Fruit fly (Drosophila melanogaster): ENCODE results near the gene Gip.

The Gip gene

DNA sequence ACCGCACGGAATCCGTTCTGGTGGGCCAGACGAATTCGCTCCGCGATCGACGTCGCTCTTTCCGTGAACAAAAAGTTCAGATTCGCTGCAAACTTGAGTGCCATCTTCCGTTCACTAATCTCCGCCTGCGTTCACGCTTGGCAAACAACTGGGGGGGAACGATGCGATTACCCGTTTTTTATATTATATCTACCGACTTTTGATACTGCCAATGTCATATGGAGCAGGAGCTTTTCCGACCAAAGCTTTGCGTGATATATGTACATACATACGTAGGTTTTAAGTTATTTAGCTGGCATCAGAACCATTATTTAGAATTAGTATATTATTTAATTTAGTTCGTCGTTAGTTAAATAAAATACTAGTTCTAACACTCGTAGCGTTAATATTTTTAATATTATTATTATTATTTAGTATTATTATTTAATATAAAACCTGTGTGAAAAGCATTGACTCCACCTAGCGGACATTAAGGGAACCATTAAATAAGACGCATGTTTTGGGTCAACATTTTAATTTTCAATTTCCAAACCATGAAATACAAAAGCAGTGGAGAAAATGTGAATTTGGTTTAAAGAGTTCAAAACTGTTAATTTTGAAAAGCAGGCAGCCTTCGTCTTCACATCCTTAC, at the start of gene Gip:
Gip (minus strand) TSS at position 214 of the 631 bp plus-strand sequence.
- TF ChIP-seq noc (tag; optimal IDR thresholded peaks at IDR 0.05) = peak; percentile 62

DNA sequence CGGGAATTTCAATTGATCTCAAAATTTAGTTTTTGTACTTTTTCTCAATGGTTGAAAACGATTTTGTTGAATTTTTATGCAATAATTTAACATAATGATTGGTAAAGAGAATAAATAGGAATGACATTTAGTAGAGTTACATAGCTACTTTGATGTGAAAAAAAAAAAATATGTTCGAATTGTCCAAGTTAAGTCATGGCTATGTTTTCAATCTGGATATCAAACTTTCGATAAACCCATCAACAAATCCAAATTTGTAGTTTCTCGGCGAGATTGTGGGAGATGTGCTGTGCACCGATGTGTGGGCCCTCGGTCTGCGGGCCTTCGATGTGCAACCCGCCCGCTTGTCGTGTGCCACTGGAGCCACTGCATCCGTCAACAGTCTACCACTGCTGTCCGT, 45.5 kb upstream of the Gip start, which contains the start of the genes CG32686 and CG2898:
CG32686 (minus strand) TSS at position 101 of the 400 bp plus-strand sequence.
CG2898 (plus strand) TSS at position 159 of the 400 bp plus-strand sequence.
- no peak for TF ChIP-seq noc (tag; optimal IDR thresholded peaks at IDR 0.05)

dm6 chrX:10370201-10371038, 40.7 kb upstream of the Gip start:
- TF ChIP-seq noc (tag; optimal IDR thresholded peaks at IDR 0.05) = peak; percentile 25

DNA sequence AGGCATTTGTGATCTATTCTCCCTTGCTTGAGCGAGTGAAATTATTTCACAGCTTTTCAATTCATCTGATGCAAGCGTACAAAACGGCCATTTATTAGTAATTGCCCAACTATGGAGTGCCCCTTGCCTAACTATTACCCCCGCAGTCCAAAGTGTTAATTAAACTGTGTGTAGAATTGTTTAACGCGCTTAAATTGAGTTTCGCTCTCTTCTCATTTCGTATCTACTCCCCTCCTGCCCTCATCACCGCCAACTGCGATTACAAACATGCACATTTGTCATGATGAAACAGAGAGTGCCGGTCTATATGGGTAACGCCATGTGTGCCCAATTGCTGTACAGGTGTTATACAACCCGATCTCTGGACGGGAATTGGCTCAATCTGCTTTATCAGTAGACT, 40.1 kb upstream of the Gip start:
- TF ChIP-seq noc (tag; optimal IDR thresholded peaks at IDR 0.05) = no peak

dm6 chrX:10369315-10369714, 39.6 kb upstream of the Gip start:
- no peak for TF ChIP-seq noc (tag; optimal IDR thresholded peaks at IDR 0.05)

- TF ChIP-seq noc (tag; optimal IDR thresholded peaks at IDR 0.05) = no peak
Measured at dm6 chrX:10367801-10368203, 38.1 kb upstream of the Gip start, which contains the start of gene CG17841. CG17841 (plus strand) TSS chrX:10368052.

DNA sequence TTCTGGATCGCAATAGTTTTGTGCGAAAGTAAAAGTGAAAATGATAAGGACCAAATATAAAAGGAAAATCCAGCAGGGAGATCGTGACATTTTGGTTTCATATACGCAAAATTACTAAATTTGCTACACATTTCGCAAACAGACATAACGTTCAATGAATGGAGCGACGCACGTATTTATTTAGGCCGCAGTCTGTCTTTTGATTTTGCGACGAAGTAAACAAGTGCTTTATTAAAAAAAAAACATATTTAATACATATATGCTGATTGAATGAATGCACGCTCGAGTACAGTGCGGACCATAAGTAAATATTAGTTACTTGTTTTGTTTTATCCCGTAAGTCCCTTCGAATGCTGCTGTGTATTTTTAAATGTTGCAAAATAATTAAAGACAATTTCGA, 37.7 kb upstream of the Gip start, which contains the start of gene CG32679:
CG32679 (minus strand) TSS at position 101 of the 400 bp plus-strand sequence.
- no peak for TF ChIP-seq noc (tag; optimal IDR thresholded peaks at IDR 0.05)

DNA sequence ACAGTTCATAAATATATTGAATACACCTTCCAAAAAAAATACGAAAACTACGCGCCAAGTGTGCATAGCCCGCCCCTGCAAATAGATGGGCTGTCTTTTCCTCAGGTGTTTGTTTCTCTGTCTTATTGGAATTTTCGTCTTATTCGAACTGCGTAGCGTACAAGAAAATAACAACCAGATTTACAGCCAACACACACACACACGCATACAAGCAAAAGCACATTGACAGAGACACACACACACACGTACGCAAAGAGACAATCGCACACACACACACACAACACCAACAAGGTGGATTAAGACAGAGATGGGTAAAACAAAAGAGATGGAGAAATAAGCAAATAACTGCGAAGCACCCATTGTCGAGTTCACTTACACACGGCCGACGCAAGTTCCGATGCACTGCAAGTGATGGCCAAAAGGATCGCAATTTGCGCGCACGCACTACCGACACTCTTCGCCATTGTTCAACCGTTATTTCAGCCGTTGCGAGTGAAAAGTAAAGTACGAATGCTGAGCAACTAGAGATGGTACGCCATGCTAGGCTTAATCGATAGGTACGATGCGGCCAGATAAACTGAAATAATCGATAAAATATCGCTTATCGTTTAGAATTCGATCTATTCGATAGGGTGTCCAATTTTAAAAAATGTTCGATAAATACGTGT, 36.2 kb upstream of the Gip start:
- peak; percentile 46 for TF ChIP-seq noc (tag; optimal IDR thresholded peaks at IDR 0.05)

dm6 chrX:10364556-10365227, 35.0 kb upstream of the Gip start:
- TF ChIP-seq noc (tag; optimal IDR thresholded peaks at IDR 0.05) = no peak

dm6 chrX:10362557-10363366, 33.1 kb upstream of the Gip start:
- TF ChIP-seq noc (tag; optimal IDR thresholded peaks at IDR 0.05) = peak; percentile 55

- no peak for TF ChIP-seq noc (tag; optimal IDR thresholded peaks at IDR 0.05)
Measured at dm6 chrX:10362127-10362526, 32.5 kb upstream of the Gip start.

DNA sequence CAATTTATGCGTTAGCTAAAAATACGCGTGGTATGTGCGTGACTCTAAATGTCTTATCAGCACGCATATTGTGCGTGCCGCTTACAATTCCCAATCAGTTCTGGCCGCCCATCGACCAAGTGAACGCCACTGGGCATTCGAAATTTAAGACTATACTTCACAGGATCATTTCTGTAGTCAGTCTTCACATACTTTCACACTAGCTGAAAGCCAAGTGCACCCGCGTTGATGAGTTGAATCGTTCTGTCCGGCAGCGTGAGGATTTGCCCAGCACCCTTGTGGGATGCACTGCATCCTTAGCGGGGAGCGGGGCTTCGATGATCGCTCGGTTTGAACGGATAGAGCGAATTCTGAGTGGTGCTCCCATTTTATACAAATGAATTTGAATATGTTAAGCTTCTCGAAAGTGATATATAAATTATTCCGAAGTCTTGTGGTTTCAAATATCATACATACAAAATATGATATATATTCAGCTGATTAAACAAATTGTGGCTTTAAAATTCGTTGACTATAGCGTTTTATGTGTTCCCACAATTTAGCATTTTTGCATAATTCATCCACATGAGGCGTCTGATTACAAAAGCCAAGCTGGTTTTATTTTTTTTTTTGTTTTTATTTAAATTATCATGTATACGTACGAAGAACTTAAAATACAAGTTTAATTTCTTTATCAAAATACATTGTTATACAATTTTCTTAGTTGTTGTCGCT, 18.5 kb upstream of the Gip start:
- TF ChIP-seq noc (tag; optimal IDR thresholded peaks at IDR 0.05) = no peak

dm6 chrX:10340492-10340891, 10.8 kb upstream of the Gip start:
- TF ChIP-seq noc (tag; optimal IDR thresholded peaks at IDR 0.05) = no peak

DNA sequence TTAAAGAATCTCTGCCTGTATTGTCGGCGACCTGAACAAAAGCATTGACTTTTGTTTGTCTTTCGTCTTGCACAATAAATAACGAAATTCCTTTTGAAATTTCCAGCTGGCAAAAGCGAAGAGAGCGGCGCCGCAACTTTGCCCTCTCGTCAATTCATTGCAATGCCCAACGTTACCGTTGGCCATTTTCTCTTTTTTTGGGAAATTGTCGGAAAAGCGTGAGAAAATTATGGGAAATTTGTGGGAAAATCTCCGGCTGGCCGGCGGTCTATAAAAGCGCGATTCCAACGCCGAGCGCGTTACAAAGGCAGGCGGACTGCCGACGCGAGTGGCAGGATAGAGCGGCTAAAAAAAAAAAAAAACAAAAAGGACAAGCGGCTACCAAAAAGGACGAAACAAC, 3.7 kb upstream of the Gip start, which contains the start of gene CG43740:
CG43740 (plus strand) TSS at position 301 of the 400 bp plus-strand sequence.
- no peak for TF ChIP-seq noc (tag; optimal IDR thresholded peaks at IDR 0.05)

Data from whole organism, larva.